Worm (Caenorhabditis elegans): ENCODE results near the gene C35A5.11.

ce11 chrV:10493150-10493549 is 9.8 kb downstream of the C35A5.11 start, which contains the start of gene ugt-33:
- TF ChIP-seq nhr-23 (tag; optimal IDR thresholded peaks at IDR 0.05) (no peak), lin-39 (tag; optimal IDR thresholded peaks at IDR 0.05) (no peak), dmd-4 (tag; optimal IDR thresholded peaks at IDR 0.05) (no peak), unc-62 (GFP tag; optimal IDR thresholded peaks at IDR 0.05) (no peak), nhr-237 (tag; optimal IDR thresholded peaks at IDR 0.05) (no peak), nhr-77 (tag; optimal IDR thresholded peaks at IDR 0.05) (no peak), snpc-4 (tag; optimal IDR thresholded peaks at IDR 0.05) (no peak), elt-3 (tag; optimal IDR thresholded peaks at IDR 0.05) (no peak), ama-1 (optimal IDR thresholded peaks at IDR 0.05) (no peak)

Data from whole organism, L2 larva.